Worm (Caenorhabditis elegans): ENCODE results near the gene kqt-1.

DNA sequence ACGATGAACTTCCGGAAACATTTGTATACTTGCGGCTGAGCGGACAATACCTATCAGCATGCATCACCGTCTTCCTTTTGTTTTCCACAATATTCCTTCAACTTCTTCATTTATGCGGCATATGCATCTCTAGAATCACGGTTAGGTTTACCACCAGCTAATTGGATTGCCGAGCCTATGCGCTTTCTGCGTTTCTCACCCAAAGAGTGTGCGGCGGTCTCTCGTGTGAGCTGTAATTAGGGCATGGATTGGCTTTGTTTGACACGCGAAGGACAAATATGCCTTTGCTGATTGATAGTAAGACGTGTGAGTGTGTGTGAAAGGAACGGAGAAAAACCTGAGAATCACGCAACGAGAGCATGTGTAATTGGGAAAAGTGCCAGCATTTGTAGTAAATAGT is 5.3 kb upstream of the kqt-1 start:
- TF ChIP-seq hmg-4 (GFP tag; optimal IDR thresholded peaks at IDR 0.05): no peak
- no peak for TF ChIP-seq ama-1 (optimal IDR thresholded peaks at IDR 0.05)
- TF ChIP-seq tbx-11 (GFP tag; IDR thresholded peaks at IDR 0.05): no peak
- TF ChIP-seq hmbx-1 (tag; optimal IDR thresholded peaks at IDR 0.05): no peak
- TF ChIP-seq flt-1 (GFP tag; IDR thresholded peaks at IDR 0.05): no peak
- no peak for TF ChIP-seq tbx-37 (GFP tag; conservative IDR thresholded peaks at IDR 0.05)
- no peak for TF ChIP-seq pes-1 (GFP tag; IDR thresholded peaks at IDR 0.05)
- TF ChIP-seq sea-1 (GFP tag; conservative IDR thresholded peaks at IDR 0.05): no peak
- no peak for TF ChIP-seq aly-1 (tag; optimal IDR thresholded peaks at IDR 0.05)
- no peak for TF ChIP-seq ceh-13 (GFP tag; optimal IDR thresholded peaks at IDR 0.05)
- no peak for TF ChIP-seq ets-7 (tag; optimal IDR thresholded peaks at IDR 0.05)
- TF ChIP-seq scrt-1 (GFP tag; IDR thresholded peaks at IDR 0.05): no peak
- no peak for TF ChIP-seq B0310.2 (tag; optimal IDR thresholded peaks at IDR 0.05)
